Fruit fly (Drosophila melanogaster) whole organism, embryonic: ENCODE measurements around the gene AANATL3.

Source experiments
- Abd-B ChIP-seq: fragments of 200-800 bp; sonication (Bioruptor generic); optimal IDR thresholded peaks from 2 replicates; lab custom pipeline; 2018; ENCODE audit warnings: missing biosample characterization, mild to moderate bottlenecking, missing genetic modification characterization, moderate library complexity
- Aef1 ChIP-seq: fragments of 200-800 bp; sonication (Bioruptor generic); IDR thresholded peaks from 3 replicates; pipeline ENCODE4 v1.3.6; 2022; ENCODE audit warnings: missing biosample characterization, missing genetic modification characterization
- Bgb ChIP-seq: fragments of 200-800 bp; sonication (Bioruptor generic); IDR thresholded peaks from 2 replicates; pipeline ENCODE4 v1.3.6; 2022; ENCODE audit warnings: missing biosample characterization, missing genetic modification characterization; ENCODE audit not compliant: partially characterized antibody
- BtbVII ChIP-seq: fragments of 200-800 bp; sonication (Bioruptor generic); optimal IDR thresholded peaks from 3 replicates; lab custom pipeline; 2017; ENCODE audit warnings: missing biosample characterization, mild to moderate bottlenecking, missing genetic modification characterization
- CG10147 ChIP-seq: fragments of 200-800 bp; sonication (Bioruptor generic); optimal IDR thresholded peaks from 2 replicates; lab custom pipeline; 2019; ENCODE audit warnings: missing biosample characterization, mild to moderate bottlenecking, missing genetic modification characterization, moderate library complexity
- CG10267 ChIP-seq: fragments of 200-800 bp; sonication (Bioruptor generic); optimal IDR thresholded peaks from 2 replicates; lab custom pipeline; 2018; ENCODE audit warnings: missing biosample characterization, mild to moderate bottlenecking, missing genetic modification characterization, moderate library complexity
- CG10462 ChIP-seq: fragments of 200-800 bp; sonication (Bioruptor generic); optimal IDR thresholded peaks from 2 replicates; lab custom pipeline; 2016; ENCODE audit warnings: missing biosample characterization, missing genetic modification characterization
- CG10565 ChIP-seq: fragments of 200-800 bp; sonication (Bioruptor generic); optimal IDR thresholded peaks from 3 replicates; lab custom pipeline; 2016; ENCODE audit warnings: missing biosample characterization, mild to moderate bottlenecking, missing genetic modification characterization
- CG12071 ChIP-seq: fragments of 200-800 bp; sonication (Bioruptor generic); optimal IDR thresholded peaks from 3 replicates; lab custom pipeline; 2018; ENCODE audit warnings: missing biosample characterization, mild to moderate bottlenecking, missing genetic modification characterization
- CG12299 ChIP-seq: fragments of 200-800 bp; sonication (Bioruptor generic); optimal IDR thresholded peaks from 2 replicates; lab custom pipeline; 2018; ENCODE audit warnings: missing biosample characterization, mild to moderate bottlenecking, missing genetic modification characterization
- CG12659 ChIP-seq: fragments of 200-800 bp; sonication (Bioruptor generic); optimal IDR thresholded peaks from 3 replicates; lab custom pipeline; 2017; ENCODE audit warnings: mild to moderate bottlenecking, missing biosample characterization, missing genetic modification reagents, missing genetic modification characterization
- CG12942 ChIP-seq: fragments of 200-800 bp; sonication (Bioruptor generic); optimal IDR thresholded peaks from 3 replicates; lab custom pipeline; 2016; ENCODE audit warnings: missing biosample characterization, missing genetic modification characterization
- CG14441 ChIP-seq: fragments of 200-800 bp; sonication (Bioruptor generic); IDR thresholded peaks from 2 replicates; pipeline ENCODE4 v1.3.6; 2022; ENCODE audit warnings: missing biosample characterization, missing genetic modification characterization
- CG14860 ChIP-seq: fragments of 200-800 bp; sonication (Bioruptor generic); IDR thresholded peaks from 3 replicates; pipeline ENCODE4 v1.3.6; 2022; ENCODE audit warnings: missing biosample characterization, missing genetic modification characterization; ENCODE audit not compliant: partially characterized antibody
- CG15479 ChIP-seq: fragments of 200-800 bp; sonication (Bioruptor generic); optimal IDR thresholded peaks from 3 replicates; lab custom pipeline; 2019; ENCODE audit warnings: missing biosample characterization, mild to moderate bottlenecking, missing genetic modification characterization, moderate library complexity
- CG15514 ChIP-seq: fragments of 200-800 bp; sonication (Bioruptor generic); optimal IDR thresholded peaks from 3 replicates; lab custom pipeline; 2017; ENCODE audit warnings: missing biosample characterization, missing genetic modification characterization, mild to moderate bottlenecking, moderate library complexity, missing genetic modification reagents
- CG17361 ChIP-seq: fragments of 200-800 bp; sonication (Bioruptor generic); IDR thresholded peaks from 3 replicates; pipeline ENCODE4 v1.3.6; 2022; ENCODE audit warnings: missing biosample characterization, missing genetic modification characterization
- CG17829 ChIP-seq: fragments of 200-800 bp; optimal IDR thresholded peaks from 2 replicates; lab custom pipeline; 2019; ENCODE audit warnings: missing biosample characterization, mild to moderate bottlenecking, missing genetic modification characterization, moderate library complexity
- CG18262 ChIP-seq: fragments of 200-800 bp; optimal IDR thresholded peaks from 3 replicates; lab custom pipeline; 2019; ENCODE audit warnings: missing biosample characterization, mild to moderate bottlenecking, missing genetic modification characterization, moderate library complexity
- CG18476 ChIP-seq: fragments of 200-800 bp; sonication (Bioruptor generic); optimal IDR thresholded peaks from 2 replicates; lab custom pipeline; 2016; ENCODE audit warnings: missing biosample characterization, mild to moderate bottlenecking, missing genetic modification characterization
- CG2120 ChIP-seq: fragments of 200-800 bp; sonication (Bioruptor generic); optimal IDR thresholded peaks from 3 replicates; lab custom pipeline; 2016; ENCODE audit warnings: missing biosample characterization, missing genetic modification characterization
- CG2875 ChIP-seq: fragments of 200-800 bp; sonication (Bioruptor generic); optimal IDR thresholded peaks from 2 replicates; lab custom pipeline; 2017; ENCODE audit warnings: missing biosample characterization, mild to moderate bottlenecking, missing genetic modification characterization, missing genetic modification reagents
- CG30403 ChIP-seq: fragments of 200-800 bp; sonication (Bioruptor generic); optimal IDR thresholded peaks from 3 replicates; lab custom pipeline; 2016; ENCODE audit warnings: missing biosample characterization, missing genetic modification characterization
- CG3163 ChIP-seq: fragments of 200-800 bp; sonication (Bioruptor generic); optimal IDR thresholded peaks from 3 replicates; lab custom pipeline; 2016; ENCODE audit warnings: missing biosample characterization, missing genetic modification characterization
- CG32767 ChIP-seq: fragments of 200-800 bp; sonication (Bioruptor generic); IDR thresholded peaks from 2 replicates; pipeline ENCODE4 v1.3.6; 2022; ENCODE audit warnings: missing biosample characterization, missing genetic modification characterization
- CG4820 ChIP-seq: fragments of 200-800 bp; sonication (Bioruptor generic); optimal IDR thresholded peaks from 3 replicates; lab custom pipeline; 2016; ENCODE audit warnings: missing biosample characterization, missing genetic modification characterization
- CG8089 ChIP-seq: fragments of 200-800 bp; sonication (Bioruptor generic); optimal IDR thresholded peaks from 3 replicates; lab custom pipeline; 2016; ENCODE audit warnings: missing biosample characterization, missing genetic modification characterization
- CG9215 ChIP-seq: fragments of 200-800 bp; sonication (Bioruptor generic); IDR thresholded peaks from 2 replicates; pipeline ENCODE4 v1.3.6; 2022; ENCODE audit warnings: missing biosample characterization, missing genetic modification characterization
- CG9609 ChIP-seq: fragments of 200-800 bp; sonication (Bioruptor generic); optimal IDR thresholded peaks from 3 replicates; lab custom pipeline; 2016; ENCODE audit warnings: missing biosample characterization, missing genetic modification characterization
- Dp ChIP-seq: fragments of 200-800 bp; sonication (Bioruptor generic); optimal IDR thresholded peaks from 2 replicates; lab custom pipeline; 2018; ENCODE audit warnings: missing biosample characterization, mild to moderate bottlenecking, missing genetic modification characterization, moderate library complexity
- Fer1 ChIP-seq: fragments of 200-800 bp; sonication (Bioruptor generic); optimal IDR thresholded peaks from 2 replicates; lab custom pipeline; 2017; ENCODE audit warnings: missing biosample characterization, mild to moderate bottlenecking, missing genetic modification characterization
- Hsf ChIP-seq: fragments of 200-800 bp; sonication (Bioruptor generic); optimal IDR thresholded peaks from 3 replicates; lab custom pipeline; 2016; ENCODE audit warnings: missing biosample characterization, missing genetic modification characterization
- Mad ChIP-seq: fragments of 200-800 bp; sonication (Bioruptor generic); optimal IDR thresholded peaks from 2 replicates; lab custom pipeline; 2016; ENCODE audit warnings: missing biosample characterization, missing genetic modification characterization
- Side ChIP-seq: fragments of 200-800 bp; sonication (Bioruptor generic); optimal IDR thresholded peaks from 2 replicates; lab custom pipeline; 2016; ENCODE audit warnings: missing biosample characterization, missing genetic modification characterization
- Sin3A ChIP-seq: fragments of >200 bp; optimal IDR thresholded peaks from 2 replicates; lab custom pipeline; 2018
- Sox102F ChIP-seq: fragments of 200-800 bp; sonication (Bioruptor generic); optimal IDR thresholded peaks from 2 replicates; lab custom pipeline; 2018; ENCODE audit warnings: missing biosample characterization, mild to moderate bottlenecking, missing genetic modification characterization, moderate library complexity
- Usf ChIP-seq: fragments of 200-800 bp; sonication (Bioruptor generic); optimal IDR thresholded peaks from 2 replicates; lab custom pipeline; 2017; ENCODE audit warnings: missing genotype, missing biosample characterization, missing genetic modification characterization
- ab ChIP-seq: fragments of 200-800 bp; sonication (Bioruptor generic); optimal IDR thresholded peaks from 2 replicates; lab custom pipeline; 2016; ENCODE audit warnings: missing biosample characterization, missing genetic modification characterization
- al ChIP-seq: fragments of 200-800 bp; sonication (Bioruptor generic); IDR thresholded peaks from 2 replicates; pipeline ENCODE4 v1.3.6; 2022; ENCODE audit warnings: missing biosample characterization, missing genetic modification characterization
- bab2 ChIP-seq: fragments of 200-800 bp; sonication (Bioruptor generic); optimal IDR thresholded peaks from 2 replicates; lab custom pipeline; 2016; ENCODE audit warnings: missing biosample characterization, missing genetic modification characterization
- bbx ChIP-seq: fragments of 200-800 bp; sonication (Bioruptor generic); IDR thresholded peaks from 2 replicates; pipeline ENCODE4 v1.3.6; 2022; ENCODE audit warnings: missing biosample characterization, missing genetic modification characterization; ENCODE audit not compliant: partially characterized antibody
- cad ChIP-seq: fragments of >200 bp; optimal IDR thresholded peaks from 2 replicates; lab custom pipeline; 2017; ENCODE audit warnings: missing biosample characterization, missing genetic modification characterization
- crc ChIP-seq: fragments of 200-800 bp; sonication (Bioruptor generic); optimal IDR thresholded peaks from 2 replicates; lab custom pipeline; 2016; ENCODE audit warnings: missing biosample characterization, missing genetic modification characterization
- en ChIP-seq: fragments of 200-800 bp; sonication (Bioruptor generic); optimal IDR thresholded peaks from 2 replicates; lab custom pipeline; 2016; ENCODE audit warnings: missing biosample characterization, missing genetic modification characterization
- fd3F ChIP-seq: fragments of 200-800 bp; sonication (Bioruptor generic); optimal IDR thresholded peaks from 2 replicates; lab custom pipeline; 2018; ENCODE audit warnings: missing biosample characterization, mild to moderate bottlenecking, missing genetic modification characterization, moderate library complexity
- gem ChIP-seq: fragments of 200-800 bp; sonication (Bioruptor generic); optimal IDR thresholded peaks from 2 replicates; lab custom pipeline; 2019; ENCODE audit warnings: missing biosample characterization, mild to moderate bottlenecking, missing genetic modification characterization, moderate library complexity
- gfzf ChIP-seq: fragments of 200-800 bp; sonication (Bioruptor generic); optimal IDR thresholded peaks from 2 replicates; lab custom pipeline; 2016; ENCODE audit warnings: missing biosample characterization, mild to moderate bottlenecking, missing genetic modification characterization, moderate library complexity
- jumu ChIP-seq: fragments of 200-800 bp; sonication (Bioruptor generic); optimal IDR thresholded peaks from 3 replicates; lab custom pipeline; 2016; ENCODE audit warnings: missing biosample characterization, missing genetic modification characterization
- knrl ChIP-seq: fragments of 200-800 bp; sonication (Bioruptor generic); IDR thresholded peaks from 3 replicates; pipeline ENCODE4 v1.3.6; 2022; ENCODE audit warnings: missing biosample characterization, missing genetic modification characterization; ENCODE audit not compliant: partially characterized antibody
- lbe ChIP-seq: fragments of 200-800 bp; sonication (Bioruptor generic); optimal IDR thresholded peaks from 2 replicates; lab custom pipeline; 2016; ENCODE audit warnings: missing biosample characterization, mild to moderate bottlenecking, missing genetic modification characterization

Gene AANATL3

DNA sequence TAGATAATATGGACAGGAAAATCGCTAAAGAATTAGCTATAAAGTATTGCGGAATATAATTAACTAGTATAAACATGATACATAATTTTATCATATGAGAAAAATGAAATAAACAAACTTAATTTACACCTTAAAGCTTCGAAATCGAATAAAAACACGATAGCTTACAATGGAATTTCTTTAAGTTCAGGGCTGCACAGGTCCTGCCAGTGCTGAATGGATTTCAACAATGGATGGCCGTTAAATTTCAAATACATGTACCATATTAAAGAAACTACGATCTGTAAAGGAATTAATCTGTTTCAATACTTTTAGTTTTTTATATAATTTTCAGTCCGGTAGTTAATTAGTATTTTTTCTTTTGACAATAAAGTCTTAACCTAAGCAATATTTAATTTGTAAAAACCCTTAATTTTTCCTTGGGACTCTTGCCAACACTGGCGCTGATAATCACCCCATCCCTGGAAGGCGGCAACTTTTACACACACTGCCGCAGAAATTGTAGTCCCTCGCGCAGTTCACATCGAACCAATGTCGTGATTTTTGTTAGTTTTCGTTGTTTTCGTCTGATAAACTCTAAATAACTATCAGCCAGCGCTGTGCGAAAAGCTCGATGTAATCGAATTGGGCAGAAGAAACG, 35.5 kb upstream of the AANATL3 start, which contains the start of the genes barr and lok (continued):
- TF ChIP-seq BtbVII (GFP tag; lab: Kevin White, UChicago) (no peak), CG9609 (GFP tag; lab: Kevin White, UChicago) (peak; percentile 30), CG17829 (peak; percentile 31), knrl (GFP tag; lab: Robert Waterston, UW) (no peak), CG30403 (GFP tag; lab: Kevin White, UChicago) (peak; percentile 81), CG10267 (tag; lab: Kevin White, UChicago) (peak; percentile 96), gem (tag; lab: Kevin White, UChicago) (peak; percentile 60), CG2875 (GFP tag; lab: Kevin White, UChicago) (peak; percentile 29), CG14441 (GFP tag; lab: Robert Waterston, UW) (peak; percentile 54), Aef1 (GFP tag; lab: Robert Waterston, UW) (peak; percentile 51), CG17361 (GFP tag; lab: Robert Waterston, UW) (peak; percentile 84), CG4820 (peak; percentile 52), CG18476 (GFP tag; lab: Kevin White, UChicago) (peak; percentile 60), CG15514 (GFP tag; lab: Kevin White, UChicago) (peak; percentile 16), CG10147 (GFP tag; lab: Kevin White, UChicago) (peak; percentile 53), bbx (no peak), Hsf (GFP tag; lab: Kevin White, UChicago) (peak; percentile 70), CG32767 (GFP tag; lab: Robert Waterston, UW) (no peak), CG14860 (GFP tag; lab: Robert Waterston, UW) (no peak), en (GFP tag; lab: Kevin White, UChicago) (peak; percentile 9), CG3163 (GFP tag; lab: Kevin White, UChicago) (peak; percentile 13), CG12942 (GFP tag; lab: Kevin White, UChicago) (peak; percentile 25), Usf (GFP tag; lab: Kevin White, UChicago) (peak; percentile 20), CG12299 (tag; lab: Kevin White, UChicago) (no peak), CG18262 (tag; lab: Kevin White, UChicago) (peak; percentile 59), al (GFP tag; lab: Robert Waterston, UW) (0 out of 2 replicates have a peak, but pooled peaks have one; percentile 11), CG8089 (peak; percentile 48), CG12659 (GFP tag; lab: Kevin White, UChicago) (peak; percentile 56), bab2 (GFP tag; lab: Kevin White, UChicago) (peak; percentile 24), Dp (peak; percentile 57), Sox102F (peak; percentile 43), jumu (GFP tag; lab: Kevin White, UChicago) (peak; percentile 63), gfzf (GFP tag; lab: Kevin White, UChicago) (peak; percentile 21), CG2120 (GFP tag; lab: Kevin White, UChicago) (peak; percentile 75), Abd-B (GFP tag; lab: Kevin White, UChicago) (peak; percentile 71), Fer1 (no peak), Side (GFP tag; lab: Kevin White, UChicago) (peak; percentile 2), fd3F (GFP tag; lab: Kevin White, UChicago) (no peak), Bgb (GFP tag; lab: Robert Waterston, UW) (no peak), ab (GFP tag; lab: Kevin White, UChicago) (no peak), Sin3A (peak; percentile 76), CG9215 (GFP tag; lab: Robert Waterston, UW) (peak; percentile 60), Mad (GFP tag; lab: Kevin White, UChicago) (peak; percentile 37), CG10462 (peak; percentile 41), CG15479 (GFP tag; lab: Kevin White, UChicago) (no peak), CG12071 (no peak), lbe (GFP tag; lab: Kevin White, UChicago) (no peak), CG10565 (GFP tag; lab: Kevin White, UChicago) (no peak), crc (GFP tag; lab: Kevin White, UChicago) (peak; percentile 15), cad (no peak)
